Fruit fly (Drosophila melanogaster) whole organism, embryonic: ENCODE results near the gene Gr64a.

ENCODE experiments used
- CG12744 ChIP-seq: fragments of 200-800 bp; sonication (Bioruptor generic); optimal IDR thresholded peaks from 2 replicates; lab custom pipeline; 2016; ENCODE audit warnings: missing biosample characterization, missing genetic modification characterization
- CG13287 ChIP-seq: fragments of 200-800 bp; sonication (Bioruptor generic); IDR thresholded peaks from 2 replicates; pipeline ENCODE4 v1.3.6; 2022; ENCODE audit warnings: missing biosample characterization, missing genetic modification characterization; ENCODE audit not compliant: partially characterized antibody
- CG13624 ChIP-seq: fragments of 200-800 bp; sonication (Bioruptor generic); optimal IDR thresholded peaks from 2 replicates; lab custom pipeline; 2016; ENCODE audit warnings: missing biosample characterization, missing genetic modification characterization
- CG14710 ChIP-seq: fragments of 200-800 bp; sonication (Bioruptor generic); optimal IDR thresholded peaks from 3 replicates; lab custom pipeline; 2019; ENCODE audit warnings: missing biosample characterization, mild to moderate bottlenecking, missing genetic modification characterization, moderate library complexity
- CG14965 ChIP-seq: fragments of 200-800 bp; sonication (Bioruptor generic); optimal IDR thresholded peaks from 2 replicates; lab custom pipeline; 2016; ENCODE audit warnings: missing biosample characterization, missing genetic modification characterization, borderline replicate concordance
- CG1529 ChIP-seq: fragments of 200-800 bp; sonication (Bioruptor generic); optimal IDR thresholded peaks from 3 replicates; lab custom pipeline; 2018; ENCODE audit warnings: missing biosample characterization, missing genetic modification characterization
- CG15514 ChIP-seq: fragments of 200-800 bp; sonication (Bioruptor generic); optimal IDR thresholded peaks from 3 replicates; lab custom pipeline; 2017; ENCODE audit warnings: missing biosample characterization, missing genetic modification characterization, mild to moderate bottlenecking, moderate library complexity, missing genetic modification reagents
- CG17186 ChIP-seq: fragments of 200-800 bp; sonication (Bioruptor generic); optimal IDR thresholded peaks from 3 replicates; lab custom pipeline; 2017; ENCODE audit warnings: missing biosample characterization, missing genetic modification reagents, missing genetic modification characterization
- CG17829 ChIP-seq: fragments of 200-800 bp; optimal IDR thresholded peaks from 2 replicates; lab custom pipeline; 2019; ENCODE audit warnings: missing biosample characterization, mild to moderate bottlenecking, missing genetic modification characterization, moderate library complexity
- CG18619 ChIP-seq: fragments of 200-800 bp; sonication (Bioruptor generic); optimal IDR thresholded peaks from 3 replicates; lab custom pipeline; 2017; ENCODE audit warnings: missing biosample characterization, mild to moderate bottlenecking, missing genetic modification characterization
- CG2116 ChIP-seq: fragments of 200-800 bp; sonication (Bioruptor generic); optimal IDR thresholded peaks from 3 replicates; lab custom pipeline; 2018; ENCODE audit warnings: missing biosample characterization, mild to moderate bottlenecking, missing genetic modification characterization
- CG33213 ChIP-seq: fragments of 200-800 bp; sonication (Bioruptor generic); optimal IDR thresholded peaks from 3 replicates; lab custom pipeline; 2016; ENCODE audit warnings: missing biosample characterization, missing genetic modification characterization
- CG34224 ChIP-seq: fragments of 200-800 bp; sonication (Bioruptor generic); IDR thresholded peaks from 3 replicates; pipeline ENCODE4 v1.3.6; 2022; ENCODE audit warnings: missing biosample characterization, missing genetic modification characterization; ENCODE audit not compliant: partially characterized antibody
- CG4424 ChIP-seq: fragments of 200-800 bp; sonication (Bioruptor generic); optimal IDR thresholded peaks from 3 replicates; lab custom pipeline; 2016; ENCODE audit warnings: missing biosample characterization, missing genetic modification characterization
- CG6791 ChIP-seq: fragments of 200-800 bp; sonication (Bioruptor generic); IDR thresholded peaks from 3 replicates; pipeline ENCODE4 v1.3.6; 2022; ENCODE audit warnings: missing biosample characterization, missing genetic modification characterization; ENCODE audit not compliant: partially characterized antibody
- CG7839 ChIP-seq: fragments of 200-800 bp; sonication (Bioruptor generic); optimal IDR thresholded peaks from 3 replicates; lab custom pipeline; 2018; ENCODE audit warnings: missing biosample characterization, mild to moderate bottlenecking, missing genetic modification characterization, moderate library complexity
- CG8478 ChIP-seq: fragments of >200 bp; optimal IDR thresholded peaks from 2 replicates; lab custom pipeline; 2018
- CG8765 ChIP-seq: fragments of 200-800 bp; sonication (Bioruptor generic); IDR thresholded peaks from 2 replicates; pipeline ENCODE4 v1.3.6; 2022; ENCODE audit warnings: missing biosample characterization, missing genetic modification characterization
- CG9437 ChIP-seq: fragments of 200-800 bp; sonication (Bioruptor generic); optimal IDR thresholded peaks from 2 replicates; lab custom pipeline; 2018; ENCODE audit warnings: missing biosample characterization, mild to moderate bottlenecking, missing genetic modification characterization
- CG9797 ChIP-seq: fragments of 200-800 bp; sonication (Bioruptor generic); optimal IDR thresholded peaks from 3 replicates; lab custom pipeline; 2018; ENCODE audit warnings: missing biosample characterization, mild to moderate bottlenecking, missing genetic modification characterization
- CoRest ChIP-seq: fragments of 200-800 bp; sonication (Bioruptor generic); optimal IDR thresholded peaks from 3 replicates; lab custom pipeline; 2018; ENCODE audit warnings: missing biosample characterization, mild to moderate bottlenecking, missing genetic modification characterization, moderate library complexity
- Hand ChIP-seq: fragments of 200-800 bp; sonication (Bioruptor generic); optimal IDR thresholded peaks from 2 replicates; lab custom pipeline; 2017; ENCODE audit warnings: mild to moderate bottlenecking, missing biosample characterization, missing genetic modification reagents, missing genetic modification characterization
- Hsf ChIP-seq: fragments of 200-800 bp; sonication (Bioruptor generic); optimal IDR thresholded peaks from 3 replicates; lab custom pipeline; 2016; ENCODE audit warnings: missing biosample characterization, missing genetic modification characterization
- Lhr ChIP-seq: fragments of 200-800 bp; sonication (Bioruptor generic); optimal IDR thresholded peaks from 3 replicates; lab custom pipeline; 2017; ENCODE audit warnings: mild to moderate bottlenecking, missing biosample characterization, missing genetic modification reagents, missing genetic modification characterization
- MESR4 ChIP-seq: fragments of 200-800 bp; sonication (Bioruptor generic); optimal IDR thresholded peaks from 2 replicates; lab custom pipeline; 2018; ENCODE audit warnings: missing biosample characterization, mild to moderate bottlenecking, missing genetic modification characterization, moderate library complexity
- Med ChIP-seq: fragments of 200-800 bp; sonication (Bioruptor generic); peaks from one replicate; lab custom pipeline; 2016; ENCODE audit warnings: missing biosample characterization, missing genetic modification characterization, mild to moderate bottlenecking, inconsistent platforms, moderate library complexity
- Myb ChIP-seq: fragments of 200-800 bp; sonication (Bioruptor generic); optimal IDR thresholded peaks from 2 replicates; lab custom pipeline; 2016; ENCODE audit warnings: missing biosample characterization, missing genetic modification characterization
- Neu2 ChIP-seq: fragments of 200-800 bp; sonication (Bioruptor generic); optimal IDR thresholded peaks from 3 replicates; lab custom pipeline; 2016; ENCODE audit warnings: missing biosample characterization, missing genetic modification characterization, borderline replicate concordance
- Opbp ChIP-seq: fragments of 200-800 bp; sonication (Bioruptor generic); IDR thresholded peaks from 3 replicates; pipeline ENCODE4 v1.3.6; 2022; ENCODE audit warnings: missing biosample characterization, missing genetic modification characterization; ENCODE audit not compliant: partially characterized antibody
- PHDP ChIP-seq: fragments of 200-800 bp; sonication (Bioruptor generic); optimal IDR thresholded peaks from 3 replicates; lab custom pipeline; 2018; ENCODE audit warnings: missing biosample characterization, mild to moderate bottlenecking, missing genetic modification characterization, moderate library complexity
- Sox100B ChIP-seq: fragments of 200-800 bp; sonication (Bioruptor generic); optimal IDR thresholded peaks from 3 replicates; lab custom pipeline; 2018; ENCODE audit warnings: missing biosample characterization, mild to moderate bottlenecking, missing genetic modification characterization
- Sry-δ ChIP-seq: fragments of 200-800 bp; sonication (Bioruptor generic); optimal IDR thresholded peaks from 2 replicates; lab custom pipeline; 2016; ENCODE audit warnings: missing biosample characterization, missing genetic modification characterization
- bowl ChIP-seq: fragments of 200-800 bp; sonication (Bioruptor generic); IDR thresholded peaks from 2 replicates; pipeline ENCODE4 v1.3.6; 2022; ENCODE audit warnings: missing biosample characterization, missing genetic modification characterization
- chn ChIP-seq: fragments of 200-800 bp; sonication (Bioruptor generic); optimal IDR thresholded peaks from 2 replicates; lab custom pipeline; 2016; ENCODE audit warnings: missing biosample characterization, missing genetic modification characterization
- crp ChIP-seq, 2 experiments: fragments of 200-800 bp; sonication (Bioruptor generic); optimal IDR thresholded peaks; 2 replicates in 1 of 2; 3 replicates in 1 of 2; lab custom pipeline; 2017; ENCODE audit warnings: missing biosample characterization in 2 of 2, missing genetic modification characterization in 2 of 2, mild to moderate bottlenecking in 1 of 2, moderate library complexity in 1 of 2
- ftz-f1 ChIP-seq: fragments of 200-800 bp; sonication (Bioruptor generic); optimal IDR thresholded peaks from 2 replicates; lab custom pipeline; 2016; ENCODE audit warnings: missing biosample characterization, missing genetic modification characterization
- gfzf ChIP-seq: fragments of 200-800 bp; sonication (Bioruptor generic); optimal IDR thresholded peaks from 2 replicates; lab custom pipeline; 2016; ENCODE audit warnings: missing biosample characterization, mild to moderate bottlenecking, missing genetic modification characterization, moderate library complexity
- grau ChIP-seq: fragments of 200-800 bp; optimal IDR thresholded peaks from 3 replicates; lab custom pipeline; 2019; ENCODE audit warnings: missing biosample characterization, mild to moderate bottlenecking, missing genetic modification characterization, moderate library complexity
- pb ChIP-seq: fragments of 200-800 bp; sonication (Bioruptor generic); optimal IDR thresholded peaks from 3 replicates; lab custom pipeline; 2016; ENCODE audit warnings: missing biosample characterization, missing genetic modification characterization
- pzg ChIP-seq: fragments of 200-800 bp; sonication (Bioruptor generic); optimal IDR thresholded peaks from 3 replicates; lab custom pipeline; 2018; ENCODE audit warnings: missing biosample characterization, mild to moderate bottlenecking, missing genetic modification characterization, moderate library complexity
- scrt ChIP-seq: fragments of 200-800 bp; sonication (Bioruptor generic); optimal IDR thresholded peaks from 2 replicates; lab custom pipeline; 2018; ENCODE audit warnings: missing biosample characterization, mild to moderate bottlenecking, missing genetic modification characterization, moderate library complexity
- sens ChIP-seq: fragments of 200-800 bp; sonication (Bioruptor generic); peaks from one replicate; lab custom pipeline; 2016; ENCODE audit warnings: missing biosample characterization, missing genetic modification characterization
- sna ChIP-seq: fragments of 200-800 bp; sonication (Bioruptor generic); IDR thresholded peaks from 2 replicates; pipeline ENCODE4 v1.3.6; 2022; ENCODE audit warnings: missing biosample characterization, missing genetic modification characterization; ENCODE audit not compliant: partially characterized antibody
- stwl ChIP-seq: fragments of 200-800 bp; sonication (Bioruptor generic); optimal IDR thresholded peaks from 3 replicates; lab custom pipeline; 2018; ENCODE audit warnings: missing biosample characterization, mild to moderate bottlenecking, missing genetic modification characterization, moderate library complexity
- trem ChIP-seq: fragments of 200-800 bp; optimal IDR thresholded peaks from 3 replicates; lab custom pipeline; 2019; ENCODE audit warnings: missing biosample characterization, mild to moderate bottlenecking, missing genetic modification characterization, moderate library complexity

The Gr64a gene

DNA sequence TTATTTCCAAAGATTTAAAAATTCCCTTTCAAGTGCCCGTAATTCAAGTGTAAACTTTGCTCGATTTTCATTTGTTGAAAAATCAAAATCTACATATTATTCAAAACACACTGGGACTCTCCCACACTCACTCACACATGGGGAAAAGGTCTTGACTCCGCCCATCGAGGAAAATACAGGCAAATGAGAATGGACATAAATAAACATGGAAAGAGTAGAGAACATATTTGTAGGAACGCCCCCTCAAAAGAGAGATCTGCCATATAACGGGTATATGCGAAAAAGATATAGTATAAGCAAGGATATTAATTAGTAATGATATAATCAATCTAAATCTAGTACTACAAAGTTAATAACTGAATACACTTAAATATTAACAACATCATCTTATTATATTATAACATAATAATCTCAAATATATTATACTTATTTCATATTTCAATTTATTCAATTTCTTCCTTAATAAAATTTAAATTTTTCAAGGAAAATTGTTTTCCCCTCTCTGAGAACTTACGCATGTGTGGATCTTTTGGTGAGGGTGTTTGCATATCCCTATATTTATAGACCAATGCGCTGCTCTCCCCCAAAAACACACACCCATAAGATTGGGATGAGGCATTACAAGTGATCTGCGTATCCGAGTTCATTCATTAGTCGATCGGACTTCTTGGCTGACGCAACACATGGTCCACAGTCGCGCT is 8.2 kb upstream of the Gr64a start, which contains the start of gene FoxL1 (continued):
- TF ChIP-seq CG2116 (GFP tag; lab: Kevin White, UChicago), result no peak
- peak; percentile 10 for TF ChIP-seq Sox100B (GFP tag; lab: Kevin White, UChicago)

DNA sequence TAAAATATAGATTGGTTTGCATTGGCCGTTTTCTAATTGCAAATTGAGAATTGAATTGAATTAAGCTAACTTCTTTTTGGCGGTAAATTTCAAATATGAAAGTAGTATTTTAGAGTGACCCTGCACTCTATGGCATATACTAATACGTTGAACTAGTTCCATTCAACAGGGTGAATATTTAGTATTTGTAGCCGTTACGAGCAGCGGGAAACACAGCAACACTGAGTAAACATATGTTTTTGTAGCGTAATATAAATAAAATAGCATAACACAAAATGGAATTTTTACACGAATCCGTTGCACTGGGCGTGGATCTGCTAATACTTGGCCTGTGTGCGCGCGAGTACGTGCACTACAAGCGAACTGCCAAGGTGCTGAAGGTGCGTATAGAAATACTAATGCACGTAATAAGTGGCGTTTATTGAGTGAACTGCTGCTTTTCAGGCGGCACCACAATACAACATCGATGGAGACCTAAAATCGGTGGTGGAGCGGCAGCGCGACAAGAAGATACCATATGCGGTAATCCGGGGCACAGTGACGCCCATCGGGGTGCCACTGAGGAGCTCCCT is 5.2 kb upstream of the Gr64a start, which contains the start of gene Mul1:
Mul1 (plus strand) TSS at position 198 of the 572 bp plus-strand sequence.
- TF ChIP-seq CG12744 (GFP tag; lab: Kevin White, UChicago) (no peak), stwl (tag; lab: Kevin White, UChicago) (peak; percentile 86), gfzf (GFP tag; lab: Kevin White, UChicago) (peak; percentile 88), CG34224 (GFP tag; lab: Robert Waterston, UW) (peak; percentile 15; the same call in 1 of the 3 replicates), CG4424 (peak; percentile 84), Sry-δ (peak; percentile 6), CG13287 (GFP tag; lab: Robert Waterston, UW) (peak; percentile 54; the same call in 1 of the 2 replicates), sens (peak; percentile 53), CG7839 (tag; lab: Kevin White, UChicago) (no peak), CG13624 (GFP tag; lab: Kevin White, UChicago) (peak; percentile 18), Hsf (no peak), pzg (peak; percentile 92), Med (GFP tag; lab: Kevin White, UChicago) (peak; percentile 75), scrt (GFP tag; lab: Kevin White, UChicago) (peak; percentile 83), CG17829 (tag; lab: Kevin White, UChicago) (peak; percentile 12), chn (no peak), grau (tag; lab: Kevin White, UChicago) (no peak), bowl (GFP tag; lab: Robert Waterston, UW) (no peak), CoRest (tag; lab: Kevin White, UChicago) (peak; percentile 11), CG8478 (lab: Kevin White, UChicago) (peak; percentile 3), ftz-f1 (GFP tag; lab: Kevin White, UChicago) (no peak), MESR4 (GFP tag; lab: Kevin White, UChicago) (peak; percentile 54), sna (GFP tag; lab: Robert Waterston, UW) (no peak), CG14965 (no peak), trem (tag; lab: Kevin White, UChicago) (peak; percentile 43), CG33213 (GFP tag; lab: Kevin White, UChicago) (peak; percentile 54), Opbp (GFP tag; lab: Robert Waterston, UW) (0 out of 3 replicates have a peak, but pooled peaks have one; percentile 33), CG17186 (GFP tag; lab: Kevin White, UChicago) (peak; percentile 24), Hand (no peak), CG15514 (GFP tag; lab: Kevin White, UChicago) (peak; percentile 99), Lhr (GFP tag; lab: Kevin White, UChicago) (peak; percentile 54), CG9797 (GFP tag; lab: Kevin White, UChicago) (peak; percentile 78), crp (GFP tag; optimal IDR thresholded peaks at IDR 0.05; lab: Kevin White, UChicago) (peak; percentile 68 to 92), CG8765 (no peak), Neu2 (GFP tag; lab: Kevin White, UChicago) (no peak), CG18619 (GFP tag; lab: Kevin White, UChicago) (no peak), Myb (peak; percentile 84), CG1529 (GFP tag; lab: Kevin White, UChicago) (no peak), CG6791 (GFP tag; lab: Robert Waterston, UW) (no peak), CG2116 (GFP tag; lab: Kevin White, UChicago) (peak; percentile 42), pb (GFP tag; lab: Kevin White, UChicago) (no peak), CG14710 (tag; lab: Kevin White, UChicago) (peak; percentile 56), CG9437 (GFP tag; lab: Kevin White, UChicago) (peak; percentile 88), PHDP (tag; lab: Kevin White, UChicago) (peak; percentile 10)
